Fruit fly (Drosophila melanogaster) S2 (cell line): ENCODE data around the gene CG33700.

ENCODE experiments used
- CG8478 ChIP-seq: fragments of >200 bp; optimal IDR thresholded peaks from 2 replicates; lab custom pipeline; 2018
- CTCF ChIP-seq, 2 experiments: fragments of >200 bp; optimal IDR thresholded peaks; 2 replicates each; lab custom pipeline; 2018

- TF ChIP-seq CG8478 (lab: Kevin White, UChicago), result no peak
- TF ChIP-seq CTCF (optimal IDR thresholded peaks at IDR 0.05; lab: Kevin White, UChicago), result no peak
These were observed 16.1 kb downstream of the CG33700 start, which contains the start of gene CG3408 for dm6 chr3L:9509037-9509830.
